Worm (Caenorhabditis elegans) whole organism, dauer: Measurements from ENCODE around the gene F59B10.6.

Experiments
- unc-62 ChIP-seq: sonication (generic microtip); optimal IDR thresholded peaks from 2 replicates; lab custom pipeline; 2017; ENCODE audit warnings: missing biosample characterization, missing genetic modification reagents, missing genetic modification characterization

F59B10.6 gene

DNA sequence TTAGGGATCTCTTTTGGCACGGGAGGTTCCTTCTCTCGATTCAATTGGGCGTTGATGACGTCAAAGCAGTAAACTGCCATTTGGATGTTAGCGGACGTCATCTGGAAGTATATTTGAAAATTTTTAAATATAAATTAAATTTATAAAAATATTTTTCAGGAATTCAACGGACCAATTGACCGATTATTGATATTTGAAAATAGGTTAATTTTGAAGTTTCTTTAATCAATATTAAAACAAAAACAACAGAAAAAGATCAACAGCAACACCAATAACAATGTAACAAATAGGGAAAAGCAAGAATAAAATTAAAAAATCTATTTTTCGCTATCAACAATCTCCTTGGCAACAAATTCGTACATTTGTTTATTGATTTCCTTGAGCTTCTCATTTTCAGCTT lies 15.0 kb upstream of the F59B10.6 start, which contains the start of gene R166.3:
Gene R166.3, minus strand, starts transcription at position 101 of the 400 bp plus-strand sequence.
- TF ChIP-seq unc-62 (GFP tag; lab: Kevin White, UChicago), result no peak

ce11 chrII:10537988-10538387 lies 13.7 kb upstream of the F59B10.6 start:
- TF ChIP-seq unc-62 (GFP tag; lab: Kevin White, UChicago), result no peak

DNA sequence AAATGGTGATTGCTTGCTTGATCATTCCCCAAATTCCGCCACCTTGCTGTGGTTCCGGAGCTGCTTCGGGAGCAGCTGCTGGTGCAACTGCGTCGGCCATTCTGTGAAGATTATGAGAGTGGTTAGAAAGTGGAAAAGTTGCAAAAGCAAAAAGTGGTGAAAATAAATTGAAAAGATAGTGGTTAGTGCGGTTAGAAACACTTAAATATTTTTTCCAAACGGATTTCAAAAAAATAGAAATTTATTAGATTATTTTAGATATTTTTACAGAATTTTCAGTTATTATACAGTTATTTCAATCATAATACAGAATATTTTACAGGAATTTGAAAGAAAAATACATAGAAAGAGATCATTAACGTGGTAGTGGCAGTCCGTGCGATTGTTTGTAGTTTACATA lies 13.3 kb upstream of the F59B10.6 start, which contains the start of gene R166.2:
Gene R166.2, minus strand, starts transcription at position 101 of the 400 bp plus-strand sequence.
- TF ChIP-seq unc-62 (GFP tag; lab: Kevin White, UChicago), result no peak

DNA sequence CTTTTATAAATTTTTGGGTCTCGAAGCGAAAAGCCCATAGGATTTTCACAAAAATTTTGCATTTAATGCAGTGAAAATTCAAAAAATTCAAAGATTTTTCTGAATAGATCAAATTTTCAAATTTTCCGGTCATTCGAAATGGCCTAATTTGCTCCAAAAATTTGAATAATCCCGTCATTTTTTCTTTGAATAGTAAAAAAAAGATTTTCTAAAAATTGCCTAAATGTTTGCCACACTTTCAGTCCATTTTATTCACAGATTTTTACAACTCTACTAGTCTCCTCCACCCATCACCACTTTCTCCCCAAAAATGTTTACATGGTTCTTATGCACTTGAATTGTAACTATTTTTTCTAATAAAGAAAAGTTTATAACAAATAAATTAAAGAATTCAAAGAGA lies 9.7 kb upstream of the F59B10.6 start:
- no peak for TF ChIP-seq unc-62 (GFP tag; lab: Kevin White, UChicago)

ce11 chrII:10531604-10532003 lies 7.3 kb upstream of the F59B10.6 start:
- no peak for TF ChIP-seq unc-62 (GFP tag; lab: Kevin White, UChicago)

- TF ChIP-seq unc-62 (GFP tag; lab: Kevin White, UChicago), result no peak
Measured at ce11 chrII:10530907-10531306, 6.6 kb upstream of the F59B10.6 start.

ce11 chrII:10529218-10529751 lies 5.0 kb upstream of the F59B10.6 start:
- no peak for TF ChIP-seq unc-62 (GFP tag; lab: Kevin White, UChicago)

DNA sequence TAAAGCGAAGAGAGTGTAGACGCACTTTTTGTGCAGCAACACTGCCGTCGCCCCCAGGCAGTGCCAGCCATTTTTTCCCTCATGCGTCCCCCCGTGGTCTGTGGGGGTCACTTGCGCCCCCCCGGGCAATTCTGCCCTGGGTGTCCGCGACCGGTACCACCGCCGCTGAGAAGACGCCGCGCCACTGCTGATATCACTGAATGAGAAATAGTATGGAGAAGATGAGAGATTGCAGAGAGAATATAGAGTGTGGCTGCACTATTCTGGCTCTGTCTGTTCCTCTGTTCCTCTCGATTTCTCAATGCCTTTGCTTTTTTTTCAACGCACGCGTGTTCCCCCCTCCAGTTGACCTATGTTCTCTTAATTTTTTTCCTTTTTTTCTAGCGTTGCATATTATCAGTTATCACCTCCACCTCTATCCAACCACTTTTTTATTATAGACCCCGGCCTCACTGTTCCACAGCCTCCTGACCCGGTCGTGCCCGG lies 3.4 kb upstream of the F59B10.6 start, which contains the start of gene mab-10:
Gene mab-10, plus strand, starts transcription at position 436 of the 486 bp plus-strand sequence.
- no peak for TF ChIP-seq unc-62 (GFP tag; lab: Kevin White, UChicago)

DNA sequence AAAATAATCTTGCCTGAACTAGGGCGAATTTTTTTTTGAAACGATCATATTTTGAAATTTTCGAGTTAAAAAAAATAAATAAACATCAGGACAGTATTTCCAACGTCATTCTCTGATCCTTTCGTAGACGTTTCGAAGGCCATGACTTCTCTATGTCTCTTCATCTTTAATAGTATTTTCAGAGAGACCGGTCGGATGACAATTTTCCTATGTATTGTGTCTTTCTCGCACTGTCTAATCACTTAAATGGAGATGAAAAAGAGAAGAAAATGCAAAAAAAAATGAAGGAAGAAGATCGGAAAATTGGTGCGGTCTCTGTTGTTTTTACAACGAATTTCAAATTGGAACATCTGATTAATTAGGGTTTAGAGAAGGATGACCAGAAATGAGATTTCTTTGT lies 860 bp upstream of the F59B10.6 start:
- TF ChIP-seq unc-62 (GFP tag; lab: Kevin White, UChicago), result no peak

DNA sequence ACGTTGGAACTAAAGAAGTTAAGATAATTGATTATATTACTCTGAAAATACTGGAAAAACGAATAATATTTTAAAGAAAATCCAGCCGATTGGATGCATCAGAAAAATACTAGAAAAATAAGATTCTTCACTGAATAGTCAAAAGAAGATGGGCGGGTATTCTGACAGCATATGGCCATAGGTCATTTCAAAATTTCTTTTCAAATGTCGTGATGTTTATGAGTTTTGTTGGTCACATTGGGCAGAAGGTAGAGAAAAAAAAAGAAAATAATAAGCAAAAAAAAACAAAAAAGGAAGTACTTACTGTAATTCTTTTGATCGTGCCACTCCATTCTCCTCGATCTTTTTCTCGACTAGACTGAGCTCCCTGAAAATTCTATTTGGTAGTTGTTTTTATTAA lies 691 bp downstream of the F59B10.6 start, which contains the start of gene F59B10.5:
Gene F59B10.5, minus strand, starts transcription at position 101 of the 400 bp plus-strand sequence.
- TF ChIP-seq unc-62 (GFP tag; lab: Kevin White, UChicago), result no peak

DNA sequence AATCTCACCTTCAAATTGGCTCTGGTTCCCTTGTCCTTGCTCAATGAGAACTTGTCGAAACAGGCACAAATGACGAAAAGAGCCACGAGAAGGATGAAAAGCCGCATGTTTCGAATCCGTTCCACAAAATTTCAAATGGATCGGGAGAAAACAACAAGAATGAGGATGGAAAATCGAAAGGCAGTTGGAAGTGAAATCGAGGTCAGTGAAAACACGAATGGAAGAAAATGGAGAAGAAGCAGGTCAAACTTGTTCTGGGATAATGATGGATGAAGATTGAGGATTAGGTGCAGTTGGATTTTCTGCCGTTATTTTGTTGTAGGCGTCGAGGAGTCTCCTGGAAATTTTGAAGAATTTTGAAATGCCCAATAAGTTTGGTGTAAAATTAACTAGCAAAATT lies 1.2 kb downstream of the F59B10.6 start:
- no peak for TF ChIP-seq unc-62 (GFP tag; lab: Kevin White, UChicago)

DNA sequence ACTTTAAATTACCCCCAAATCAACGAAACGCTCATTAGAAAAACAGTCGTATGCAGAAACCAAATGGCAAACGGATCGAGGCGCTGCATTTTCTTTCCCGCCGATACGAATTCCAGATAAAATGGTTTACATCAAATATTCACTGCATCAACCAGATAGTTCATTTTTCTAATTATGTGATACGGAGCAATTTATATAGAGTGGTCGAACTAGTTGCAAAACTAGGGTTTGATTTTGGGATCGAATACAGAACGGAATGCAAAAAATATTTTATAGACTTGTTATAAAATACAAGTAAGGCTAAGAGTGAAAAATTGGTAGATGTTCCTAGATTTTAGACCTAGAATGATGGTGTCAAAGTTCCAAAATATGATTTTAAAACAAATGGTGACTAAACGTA lies 4.4 kb downstream of the F59B10.6 start:
- no peak for TF ChIP-seq unc-62 (GFP tag; lab: Kevin White, UChicago)

DNA sequence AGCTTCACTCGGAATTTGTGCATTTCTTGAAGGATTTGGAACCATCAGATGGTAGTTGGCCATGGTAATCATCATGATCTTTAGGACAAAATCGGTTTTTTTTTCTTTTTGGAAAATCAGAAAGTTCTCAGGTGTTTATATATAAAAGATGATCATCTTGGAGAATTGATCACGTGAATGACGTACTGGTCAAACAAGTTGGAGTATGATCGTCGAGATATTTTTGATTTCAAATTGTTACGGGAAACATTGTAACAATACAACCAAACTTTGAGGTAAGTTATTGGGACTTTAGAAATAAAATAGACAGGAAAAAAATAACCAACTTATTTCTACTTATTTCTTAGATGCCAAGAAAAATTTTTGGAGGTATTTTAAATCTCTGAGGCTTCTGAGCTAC lies 5.3 kb downstream of the F59B10.6 start, which contains the start of gene F59B10.4:
Gene F59B10.4, minus strand, starts transcription at position 101 of the 400 bp plus-strand sequence.
- no peak for TF ChIP-seq unc-62 (GFP tag; lab: Kevin White, UChicago)

DNA sequence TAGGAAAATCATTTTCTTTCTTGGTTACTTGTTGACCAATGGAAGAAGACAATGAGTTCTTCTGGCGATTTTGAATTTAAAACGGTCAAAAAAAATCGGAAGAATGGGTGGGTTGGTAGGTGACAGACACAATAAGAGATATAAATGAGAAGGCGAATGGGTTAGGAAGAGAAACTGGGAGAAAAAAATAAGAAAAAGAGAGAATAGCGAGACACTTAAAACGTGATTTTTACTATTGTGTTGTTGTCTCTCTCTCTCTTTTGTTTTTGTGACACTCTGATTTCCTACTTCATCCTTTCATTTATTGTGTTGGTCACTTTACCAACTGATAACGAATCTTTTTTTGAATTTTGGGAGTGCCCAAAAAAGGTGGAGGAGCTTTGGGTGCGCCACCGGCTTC lies 7.9 kb downstream of the F59B10.6 start:
- no peak for TF ChIP-seq unc-62 (GFP tag; lab: Kevin White, UChicago)

ce11 chrII:10515422-10515821 lies 8.9 kb downstream of the F59B10.6 start:
- TF ChIP-seq unc-62 (GFP tag; lab: Kevin White, UChicago), result no peak

ce11 chrII:10513377-10513776 lies 10.9 kb downstream of the F59B10.6 start:
- no peak for TF ChIP-seq unc-62 (GFP tag; lab: Kevin White, UChicago)

ce11 chrII:10510242-10510641 lies 14.0 kb downstream of the F59B10.6 start, which contains the start of gene F59B10.3:
TSS of gene F59B10.3 (plus strand) at chrII:10510542.
- TF ChIP-seq unc-62 (GFP tag; lab: Kevin White, UChicago), result no peak
